Worm (Caenorhabditis elegans) whole organism, L4 larva: ENCODE data around the gene cdka-1.

Source experiments
- F26F4.8 ChIP-seq: fragments of 200-800 bp; sonication (Bioruptor generic); conservative IDR thresholded peaks from 2 replicates; pipeline ENCODE4 v1.3.6; 2022; ENCODE audit warnings: missing genetic modification characterization, missing compliant biosample characterization
- F37D6.2 ChIP-seq: sonication (generic microtip); optimal IDR thresholded peaks from 2 replicates; lab custom pipeline; 2016; ENCODE audit warnings: mild to moderate bottlenecking, missing genetic modification characterization, missing compliant biosample characterization
- F49E8.2 ChIP-seq: sonication (generic microtip); optimal IDR thresholded peaks from 2 replicates; lab custom pipeline; 2016; ENCODE audit warnings: missing compliant biosample characterization, mild to moderate bottlenecking, missing genetic modification characterization, borderline replicate concordance
- T20F7.1 ChIP-seq: fragments of 200-800 bp; sonication (Bioruptor generic); optimal IDR thresholded peaks from 2 replicates; lab custom pipeline; 2018; ENCODE audit warnings: mild to moderate bottlenecking, missing genetic modification characterization, missing compliant biosample characterization
- Y48G9A.11 ChIP-seq: fragments of 200-800 bp; sonication (Bioruptor generic); IDR thresholded peaks from 2 replicates; pipeline ENCODE4 v1.3.6; 2022; ENCODE audit warnings: missing genetic modification reagents, missing genetic modification characterization, missing compliant biosample characterization
- ZK337.2 ChIP-seq: fragments of 200-800 bp; sonication (Bioruptor generic); IDR thresholded peaks from 2 replicates; pipeline ENCODE4 v1.3.6; 2022; ENCODE audit warnings: missing genetic modification reagents, missing genetic modification characterization, missing compliant biosample characterization
- aha-1 ChIP-seq: fragments of 150-350 bp; peaks from one replicate; lab custom pipeline; 2014; ENCODE audit warnings: missing biosample characterization, missing genetic modification characterization
- attf-4 ChIP-seq: sonication (generic microtip); optimal IDR thresholded peaks from 3 replicates; lab custom pipeline; 2017; ENCODE audit warnings: missing biosample characterization, missing genetic modification characterization
- ceh-28 ChIP-seq: fragments of 150-350 bp; optimal IDR thresholded peaks from 2 replicates; lab custom pipeline; 2014; ENCODE audit warnings: missing biosample characterization, missing genetic modification reagents, missing genetic modification characterization
- ceh-32 ChIP-seq: sonication (generic microtip); optimal IDR thresholded peaks from 2 replicates; lab custom pipeline; 2016; ENCODE audit warnings: mild to moderate bottlenecking, missing genetic modification characterization, missing compliant biosample characterization; ENCODE audit not compliant: poor library complexity
- ceh-44 ChIP-seq: fragments of 200-800 bp; sonication (Bioruptor generic); IDR thresholded peaks from 2 replicates; pipeline ENCODE4 v1.3.6; 2022; ENCODE audit warnings: missing genetic modification reagents, missing genetic modification characterization, missing compliant biosample characterization
- daf-16 ChIP-seq, 3 experiments: sonication (generic microtip); optimal IDR thresholded peaks; 2 replicates each; lab custom pipeline; 2016 to 2017; ENCODE audit warnings: missing genetic modification characterization in 3 of 3, missing genetic modification reagents in 3 of 3, mild to moderate bottlenecking in 2 of 3, missing compliant biosample characterization in 2 of 3, missing biosample characterization in 1 of 3, moderate library complexity in 1 of 3
- dmd-9 ChIP-seq: fragments of 200-800 bp; sonication (Bioruptor generic); IDR thresholded peaks from 2 replicates; pipeline ENCODE4 v1.3.6; 2022; ENCODE audit warnings: missing genetic modification reagents, missing genetic modification characterization, missing compliant biosample characterization
- dpl-1 ChIP-seq: fragments of 150-350 bp; optimal IDR thresholded peaks from 2 replicates; lab custom pipeline; 2014; ENCODE audit warnings: missing biosample characterization, missing genetic modification reagents, missing genetic modification characterization
- egl-27 ChIP-seq: sonication (generic microtip); optimal IDR thresholded peaks from 3 replicates; lab custom pipeline; 2017; ENCODE audit warnings: missing biosample characterization, missing genetic modification reagents, missing genetic modification characterization
- gei-8 ChIP-seq: fragments of 200-800 bp; sonication (Bioruptor generic); optimal IDR thresholded peaks from 2 replicates; lab custom pipeline; 2018; ENCODE audit warnings: mild to moderate bottlenecking, missing genetic modification characterization, missing compliant biosample characterization
- hif-1 ChIP-seq, 2 experiments: sonication (generic microtip); optimal IDR thresholded peaks; 2 replicates each; lab custom pipeline; 2016 to 2017; ENCODE audit warnings: missing compliant biosample characterization in 2 of 2, missing genetic modification characterization in 2 of 2, missing genetic modification reagents in 2 of 2, missing genotype in 2 of 2, mild to moderate bottlenecking in 1 of 2
- lim-7 ChIP-seq: fragments of 200-800 bp; sonication (Bioruptor generic); IDR thresholded peaks from 2 replicates; pipeline ENCODE4 v1.3.6; 2022; ENCODE audit warnings: missing genetic modification characterization, missing compliant biosample characterization
- lin-15B ChIP-seq: fragments of 150-350 bp; sonication (generic microtip); optimal IDR thresholded peaks from 3 replicates; lab custom pipeline; 2014; ENCODE audit warnings: missing biosample characterization, missing genetic modification characterization
- lin-39 ChIP-seq: fragments of 150-350 bp; optimal IDR thresholded peaks from 2 replicates; lab custom pipeline; 2014; ENCODE audit warnings: missing biosample characterization, missing genetic modification reagents, missing genetic modification characterization
- lsy-2 ChIP-seq, 2 experiments: fragments of 150-350 bp in 1 of 2; sonication (generic microtip) in 1 of 2; optimal IDR thresholded peaks; 2 replicates each; lab custom pipeline; 2014 to 2017; ENCODE audit warnings: missing biosample characterization in 2 of 2, missing genetic modification characterization in 2 of 2
- madf-9 ChIP-seq: fragments of 200-800 bp; sonication (Bioruptor generic); conservative IDR thresholded peaks from 2 replicates; pipeline ENCODE4 v1.3.6; 2022; ENCODE audit warnings: missing genetic modification reagents, missing genetic modification characterization, missing compliant biosample characterization
- mep-1 ChIP-seq: fragments of 150-350 bp; sonication (generic microtip); optimal IDR thresholded peaks from 3 replicates; lab custom pipeline; 2014; ENCODE audit warnings: missing biosample characterization, missing genetic modification characterization
- mes-2 ChIP-seq: sonication (generic microtip); optimal IDR thresholded peaks from 2 replicates; lab custom pipeline; 2016; ENCODE audit warnings: missing genotype, mild to moderate bottlenecking, missing genetic modification characterization, missing compliant biosample characterization; ENCODE audit not compliant: poor library complexity, severe bottlenecking
- nhr-102 ChIP-seq: sonication (generic microtip); optimal IDR thresholded peaks from 2 replicates; lab custom pipeline; 2016; ENCODE audit warnings: mild to moderate bottlenecking, missing genetic modification characterization, moderate library complexity, missing compliant biosample characterization
- nhr-11 ChIP-seq: fragments of 150-350 bp; optimal IDR thresholded peaks from 2 replicates; lab custom pipeline; 2014; ENCODE audit warnings: missing biosample characterization, missing genetic modification characterization
- pha-4 ChIP-seq, 2 experiments: fragments of 150-350 bp in 1 of 2; fragments of 200-800 bp in 1 of 2; sonication (Bioruptor generic) in 1 of 2; IDR thresholded peaks in 1 of 2; optimal IDR thresholded peaks in 1 of 2; 2 replicates each; pipeline versions ENCODE4 v1.3.6 to Lab custom; 2014 to 2022; ENCODE audit warnings: missing genetic modification characterization in 2 of 2, missing genetic modification reagents in 2 of 2, missing biosample characterization in 1 of 2, missing compliant biosample characterization in 1 of 2
- pqm-1 ChIP-seq: sonication (generic microtip); optimal IDR thresholded peaks from 2 replicates; lab custom pipeline; 2017; ENCODE audit warnings: missing biosample characterization, missing genetic modification characterization
- saeg-2 ChIP-seq: fragments of 200-800 bp; sonication (Bioruptor generic); IDR thresholded peaks from 2 replicates; pipeline ENCODE4 v1.3.6; 2022; ENCODE audit warnings: missing genetic modification reagents, missing genetic modification characterization, missing compliant biosample characterization
- sdz-12 ChIP-seq: fragments of 200-800 bp; sonication (Bioruptor generic); optimal IDR thresholded peaks from 2 replicates; lab custom pipeline; 2018; ENCODE audit warnings: mild to moderate bottlenecking, missing genetic modification characterization, missing compliant biosample characterization
- set-16 ChIP-seq: fragments of 200-800 bp; sonication (Bioruptor generic); IDR thresholded peaks from 2 replicates; pipeline ENCODE4 v1.3.6; 2022; ENCODE audit warnings: missing genetic modification reagents, missing genetic modification characterization, missing compliant biosample characterization
- skn-1 ChIP-seq: fragments of 150-350 bp; optimal IDR thresholded peaks from 2 replicates; lab custom pipeline; 2014; ENCODE audit warnings: missing biosample characterization, missing genetic modification characterization
- unc-62 ChIP-seq, 3 experiments: fragments of 150-350 bp in 1 of 3; sonication (generic microtip); optimal IDR thresholded peaks in 2 of 3; peaks in 1 of 3; 1 replicate in 1 of 3; 2 replicates in 2 of 3; lab custom pipeline; 2014 to 2017; ENCODE audit warnings: missing biosample characterization in 3 of 3, missing genetic modification characterization in 3 of 3, missing genetic modification reagents in 3 of 3, missing genotype in 1 of 3
- zfp-3 ChIP-seq: fragments of 200-800 bp; sonication (Bioruptor generic); conservative IDR thresholded peaks from 2 replicates; pipeline ENCODE4 v1.3.6; 2022; ENCODE audit warnings: missing genetic modification reagents, missing genetic modification characterization, missing compliant biosample characterization

Gene cdka-1

ce11 chrIII:4677466-4677865 lies 18.9 kb downstream of the cdka-1 start, which contains the start of gene srg-10:
TSS of gene srg-10 (plus strand) at chrIII:4677766.
- no peak for TF ChIP-seq madf-9 (GFP tag; lab: Robert Waterston, UW)
- TF ChIP-seq F26F4.8 = no peak
- TF ChIP-seq mep-1 (tag; lab: Kevin White, UChicago) = no peak
- no peak for TF ChIP-seq unc-62 (GFP tag; optimal IDR thresholded peaks at IDR 0.05 in 1 of 2; lab: Kevin White, UChicago)
- no peak for TF ChIP-seq unc-62 (tag; optimal IDR thresholded peaks at IDR 0.05; lab: Kevin White, UChicago)
- no peak for TF ChIP-seq dpl-1 (GFP tag; lab: Kevin White, UChicago)
- no peak for TF ChIP-seq lin-15B
- TF ChIP-seq ceh-32 (tag; lab: Kevin White, UChicago) = no peak
- no peak for TF ChIP-seq pha-4 (GFP tag; IDR thresholded peaks at IDR 0.05; lab: Robert Waterston, UW)
- no peak for TF ChIP-seq pha-4 (tag; optimal IDR thresholded peaks at IDR 0.05; lab: Kevin White, UChicago)
- TF ChIP-seq mes-2 (tag; lab: Kevin White, UChicago) = no peak
- no peak for TF ChIP-seq gei-8 (GFP tag; lab: Kevin White, UChicago)
- TF ChIP-seq set-16 (GFP tag; lab: Robert Waterston, UW) = no peak
- TF ChIP-seq, all 104 proteins: peak for 0

- peak; percentile 97 for TF ChIP-seq aha-1 (tag; lab: Kevin White, UChicago)
- no peak for TF ChIP-seq saeg-2 (GFP tag; lab: Robert Waterston, UW)
These were observed 21.4 kb downstream of the cdka-1 start, which contains the start of gene srg-11 for ce11 chrIII:4679963-4680484. TSS of gene srg-11 (plus strand) at chrIII:4680013.

- peak in 1 of 2 experiments; percentile 42 for TF ChIP-seq unc-62 (GFP tag; optimal IDR thresholded peaks at IDR 0.05 in 1 of 2; lab: Kevin White, UChicago)
- no peak for TF ChIP-seq unc-62 (tag; optimal IDR thresholded peaks at IDR 0.05; lab: Kevin White, UChicago)
- no peak for TF ChIP-seq Y48G9A.11
- TF ChIP-seq nhr-11 (tag; lab: Kevin White, UChicago) = peak; percentile 50
- TF ChIP-seq daf-16 (GFP tag; optimal IDR thresholded peaks at IDR 0.05; lab: Kevin White, UChicago) = peak in 1 of 2 experiments; percentile 87
- TF ChIP-seq daf-16 (tag; optimal IDR thresholded peaks at IDR 0.05; lab: Kevin White, UChicago) = no peak
- TF ChIP-seq egl-27 (tag; lab: Kevin White, UChicago) = no peak
- TF ChIP-seq hif-1 (tag; optimal IDR thresholded peaks at IDR 0.05; lab: Kevin White, UChicago) = peak in 1 of 2 experiments; percentile 15
- TF ChIP-seq F49E8.2 (tag; lab: Kevin White, UChicago) = no peak
- no peak for TF ChIP-seq nhr-102 (tag; lab: Kevin White, UChicago)
These were observed 28.5 kb downstream of the cdka-1 start for ce11 chrIII:4687134-4687533.

- no peak for TF ChIP-seq pqm-1 (tag; lab: Kevin White, UChicago)
- TF ChIP-seq zfp-3 (GFP tag; lab: Robert Waterston, UW) = no peak
- TF ChIP-seq mes-2 (tag; lab: Kevin White, UChicago) = no peak
- TF ChIP-seq F37D6.2 (tag; lab: Kevin White, UChicago) = no peak
- TF ChIP-seq lim-7 (GFP tag; lab: Robert Waterston, UW) = no peak
- TF ChIP-seq ceh-44 (GFP tag; lab: Robert Waterston, UW) = no peak
- no peak for TF ChIP-seq ceh-28
- TF ChIP-seq ZK337.2 (GFP tag; lab: Robert Waterston, UW) = no peak
- TF ChIP-seq dmd-9 (GFP tag; lab: Robert Waterston, UW) = no peak
- TF ChIP-seq lsy-2 (tag; optimal IDR thresholded peaks at IDR 0.05; lab: Kevin White, UChicago) = no peak
- TF ChIP-seq pha-4 (GFP tag; IDR thresholded peaks at IDR 0.05; lab: Robert Waterston, UW) = no peak
- no peak for TF ChIP-seq pha-4 (tag; optimal IDR thresholded peaks at IDR 0.05; lab: Kevin White, UChicago)
- no peak for TF ChIP-seq aha-1 (tag; lab: Kevin White, UChicago)
- no peak for TF ChIP-seq sdz-12 (GFP tag; lab: Kevin White, UChicago)
- TF ChIP-seq attf-4 (tag; lab: Kevin White, UChicago) = no peak
- TF ChIP-seq skn-1 (tag; lab: Kevin White, UChicago) = no peak
- TF ChIP-seq lin-39 = no peak
- no peak for TF ChIP-seq T20F7.1
These were observed 29.8 kb downstream of the cdka-1 start, which contains the start of gene tag-243 for ce11 chrIII:4688356-4688755. TSS of gene tag-243 (minus strand) at chrIII:4688456.
